Worm (Caenorhabditis elegans): ENCODE data around the gene fbxb-26.

DNA sequence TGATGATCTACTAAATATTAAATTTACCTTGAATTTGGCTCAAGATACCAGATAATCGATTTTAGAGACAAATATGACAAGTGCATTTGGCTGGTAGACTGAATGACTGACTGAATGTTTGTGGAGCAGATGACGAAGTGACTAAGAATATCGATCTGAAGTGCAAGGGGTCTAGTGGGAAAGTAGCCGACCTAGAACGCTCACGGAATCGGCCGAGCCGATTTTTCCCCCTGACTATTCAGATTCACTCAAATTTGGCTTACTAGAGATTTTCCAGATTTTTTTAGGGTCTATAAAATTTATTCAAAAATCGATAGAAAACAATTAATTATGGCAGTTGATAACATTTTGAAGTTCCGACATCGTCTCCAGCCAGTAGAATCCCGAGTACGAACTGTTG lies 12.2 kb downstream of the fbxb-26 start, which contains the start of gene fbxc-26:
- TF ChIP-seq ama-1 (optimal IDR thresholded peaks at IDR 0.05) (no peak), tra-4 (tag; optimal IDR thresholded peaks at IDR 0.05) (no peak), sea-1 (GFP tag; conservative IDR thresholded peaks at IDR 0.05) (no peak), flt-1 (GFP tag; IDR thresholded peaks at IDR 0.05) (no peak), hmg-4 (GFP tag; optimal IDR thresholded peaks at IDR 0.05) (no peak), tbx-11 (GFP tag; IDR thresholded peaks at IDR 0.05) (no peak), ets-7 (tag; optimal IDR thresholded peaks at IDR 0.05) (no peak), ceh-36 (tag; optimal IDR thresholded peaks at IDR 0.05) (no peak), hnd-1 (tag; optimal IDR thresholded peaks at IDR 0.05) (no peak), ceh-13 (GFP tag; optimal IDR thresholded peaks at IDR 0.05) (no peak), aly-1 (tag; optimal IDR thresholded peaks at IDR 0.05) (no peak), scrt-1 (GFP tag; IDR thresholded peaks at IDR 0.05) (no peak), F13C5.2 (tag; optimal IDR thresholded peaks at IDR 0.05) (no peak)
